Fruit fly (Drosophila melanogaster) whole organism, prepupa: ENCODE results near the gene CG14610.

Source experiments
- CG10669 ChIP-seq: fragments of 200-800 bp; sonication (Bioruptor generic); optimal IDR thresholded peaks from 3 replicates; lab custom pipeline; 2018; ENCODE audit warnings: missing biosample characterization, mild to moderate bottlenecking, missing genetic modification characterization, moderate library complexity
- CG11762 ChIP-seq: fragments of 200-800 bp; sonication (Bioruptor generic); optimal IDR thresholded peaks from 3 replicates; lab custom pipeline; 2016; ENCODE audit warnings: missing biosample characterization, missing genetic modification characterization; ENCODE audit not compliant: insufficient read depth
- CG11902 ChIP-seq: fragments of 200-800 bp; sonication (Bioruptor generic); optimal IDR thresholded peaks from 3 replicates; lab custom pipeline; 2016; ENCODE audit warnings: missing biosample characterization, missing genetic modification characterization
- CG15336 ChIP-seq: fragments of 200-800 bp; sonication (Bioruptor generic); IDR thresholded peaks from 2 replicates; pipeline ENCODE4 v1.3.6; 2022; ENCODE audit warnings: missing biosample characterization, missing genetic modification characterization
- CG1621 ChIP-seq: fragments of 200-800 bp; sonication (Bioruptor generic); optimal IDR thresholded peaks from 3 replicates; lab custom pipeline; 2018; ENCODE audit warnings: missing biosample characterization, mild to moderate bottlenecking, missing genetic modification characterization
- CG3032 ChIP-seq: fragments of 200-800 bp; optimal IDR thresholded peaks from 2 replicates; lab custom pipeline; 2019; ENCODE audit warnings: missing biosample characterization, mild to moderate bottlenecking, missing genetic modification characterization, moderate library complexity
- CG31627 ChIP-seq: fragments of 200-800 bp; sonication (Bioruptor generic); optimal IDR thresholded peaks from 3 replicates; lab custom pipeline; 2016; ENCODE audit warnings: missing biosample characterization, missing genetic modification characterization
- CG34406 ChIP-seq: fragments of 200-800 bp; sonication (Bioruptor generic); optimal IDR thresholded peaks from 3 replicates; lab custom pipeline; 2016; ENCODE audit warnings: missing biosample characterization, missing genetic modification characterization
- CG3919 ChIP-seq: fragments of 200-800 bp; sonication (Bioruptor generic); optimal IDR thresholded peaks from 3 replicates; lab custom pipeline; 2016; ENCODE audit warnings: missing biosample characterization, missing genetic modification characterization
- CG4318 ChIP-seq: fragments of 200-800 bp; sonication (Bioruptor generic); optimal IDR thresholded peaks from 3 replicates; lab custom pipeline; 2017; ENCODE audit warnings: missing biosample characterization, mild to moderate bottlenecking, missing genetic modification characterization
- CG6276 ChIP-seq: fragments of 200-800 bp; sonication (Bioruptor generic); optimal IDR thresholded peaks from 2 replicates; lab custom pipeline; 2017; ENCODE audit warnings: missing biosample characterization, mild to moderate bottlenecking, missing genetic modification characterization
- CG6792 ChIP-seq: fragments of 200-800 bp; sonication (Bioruptor generic); optimal IDR thresholded peaks from 3 replicates; lab custom pipeline; 2016; ENCODE audit warnings: missing biosample characterization, missing genetic modification characterization
- CG6854 ChIP-seq: fragments of 200-800 bp; sonication (Bioruptor generic); optimal IDR thresholded peaks from 2 replicates; lab custom pipeline; 2017; ENCODE audit warnings: missing biosample characterization, mild to moderate bottlenecking, missing genetic modification characterization
- CG9139 ChIP-seq: fragments of 200-800 bp; sonication (Bioruptor generic); optimal IDR thresholded peaks from 3 replicates; lab custom pipeline; 2017; ENCODE audit warnings: missing biosample characterization, mild to moderate bottlenecking, missing genetic modification characterization
- Eip75B ChIP-seq: fragments of 200-800 bp; sonication (Bioruptor generic); optimal IDR thresholded peaks from 3 replicates; lab custom pipeline; 2016; ENCODE audit warnings: missing biosample characterization, missing genetic modification characterization
- Eip78C ChIP-seq: fragments of 200-800 bp; sonication (Bioruptor generic); peaks from one replicate; lab custom pipeline; 2016; ENCODE audit warnings: missing biosample characterization, missing genetic modification characterization
- Eip93F ChIP-seq: fragments of 200-800 bp; sonication (Bioruptor generic); optimal IDR thresholded peaks from 2 replicates; lab custom pipeline; 2016; ENCODE audit warnings: missing biosample characterization, mild to moderate bottlenecking, missing genetic modification characterization
- Ets21C ChIP-seq: fragments of 200-800 bp; sonication (Bioruptor generic); optimal IDR thresholded peaks from 3 replicates; lab custom pipeline; 2016; ENCODE audit warnings: missing biosample characterization, missing genetic modification characterization
- Ets96B ChIP-seq: fragments of 200-800 bp; optimal IDR thresholded peaks from 2 replicates; lab custom pipeline; 2019; ENCODE audit warnings: missing biosample characterization, mild to moderate bottlenecking, missing genetic modification characterization, moderate library complexity
- Gug ChIP-seq: fragments of 200-800 bp; sonication (Bioruptor generic); IDR thresholded peaks from 2 replicates; pipeline ENCODE4 v1.3.6; 2022; ENCODE audit warnings: missing biosample characterization, missing genetic modification characterization
- Hr38 ChIP-seq: sonication (Bioruptor generic); optimal IDR thresholded peaks from 2 replicates; lab custom pipeline; 2016; ENCODE audit warnings: missing biosample characterization, missing genetic modification characterization
- Hr39 ChIP-seq: fragments of 200-800 bp; sonication (Bioruptor generic); optimal IDR thresholded peaks from 2 replicates; lab custom pipeline; 2016; ENCODE audit warnings: missing biosample characterization, missing genetic modification characterization
- Hr4 ChIP-seq: fragments of 200-800 bp; sonication (Bioruptor generic); optimal IDR thresholded peaks from 3 replicates; lab custom pipeline; 2016; ENCODE audit warnings: missing biosample characterization, missing genetic modification characterization
- Lpt ChIP-seq: fragments of 200-800 bp; sonication (Bioruptor generic); optimal IDR thresholded peaks from 3 replicates; lab custom pipeline; 2016; ENCODE audit warnings: missing biosample characterization, missing genetic modification characterization
- Sox102F ChIP-seq: fragments of 200-800 bp; sonication (Bioruptor generic); optimal IDR thresholded peaks from 2 replicates; lab custom pipeline; 2016; ENCODE audit warnings: missing biosample characterization, mild to moderate bottlenecking, missing genetic modification characterization
- Sox14 ChIP-seq: fragments of 200-800 bp; sonication (Bioruptor generic); optimal IDR thresholded peaks from 3 replicates; lab custom pipeline; 2016; ENCODE audit warnings: missing biosample characterization, missing genetic modification characterization
- achi ChIP-seq: fragments of 200-800 bp; sonication (Bioruptor generic); optimal IDR thresholded peaks from 3 replicates; lab custom pipeline; 2016; ENCODE audit warnings: missing biosample characterization, missing genetic modification characterization
- cyc ChIP-seq: fragments of 200-800 bp; sonication (Bioruptor generic); optimal IDR thresholded peaks from 3 replicates; lab custom pipeline; 2016; ENCODE audit warnings: missing biosample characterization, missing genetic modification characterization
- dac ChIP-seq: fragments of 200-800 bp; sonication (Bioruptor generic); optimal IDR thresholded peaks from 2 replicates; lab custom pipeline; 2017; ENCODE audit warnings: missing biosample characterization, mild to moderate bottlenecking, missing genetic modification characterization
- dsx ChIP-seq: fragments of 200-800 bp; optimal IDR thresholded peaks from 3 replicates; lab custom pipeline; 2019; ENCODE audit warnings: missing biosample characterization, mild to moderate bottlenecking, missing genetic modification characterization, moderate library complexity; ENCODE audit not compliant: poor library complexity, severe bottlenecking
- eg ChIP-seq: fragments of 200-800 bp; sonication (Bioruptor generic); IDR thresholded peaks from 3 replicates; pipeline ENCODE4 v1.3.6; 2022; ENCODE audit warnings: missing biosample characterization, missing genetic modification characterization
- fkh ChIP-seq: fragments of 200-800 bp; sonication (Bioruptor generic); optimal IDR thresholded peaks from 3 replicates; lab custom pipeline; 2017; ENCODE audit warnings: missing biosample characterization, mild to moderate bottlenecking, missing genetic modification characterization, moderate library complexity
- lz ChIP-seq: fragments of 200-800 bp; sonication (Bioruptor generic); optimal IDR thresholded peaks from 3 replicates; lab custom pipeline; 2016; ENCODE audit warnings: missing biosample characterization, missing genetic modification characterization
- net ChIP-seq: fragments of 200-800 bp; sonication (Bioruptor generic); optimal IDR thresholded peaks from 3 replicates; lab custom pipeline; 2016; ENCODE audit warnings: missing biosample characterization, missing genetic modification characterization
- pdm3 ChIP-seq: fragments of 200-800 bp; sonication (Bioruptor generic); optimal IDR thresholded peaks from 3 replicates; lab custom pipeline; 2016; ENCODE audit warnings: missing biosample characterization, missing genetic modification characterization
- salr ChIP-seq, 2 experiments: fragments of 200-800 bp; sonication (Bioruptor generic); optimal IDR thresholded peaks; 3 replicates each; lab custom pipeline; 2016 to 2018; ENCODE audit warnings: missing biosample characterization in 2 of 2, missing genetic modification characterization in 2 of 2, mild to moderate bottlenecking in 1 of 2
- spab ChIP-seq: fragments of 200-800 bp; sonication (Bioruptor generic); optimal IDR thresholded peaks from 2 replicates; lab custom pipeline; 2017; ENCODE audit warnings: missing biosample characterization, mild to moderate bottlenecking, missing genetic modification characterization, missing genetic modification reagents
- ss ChIP-seq, 2 experiments: fragments of 200-800 bp; sonication (Bioruptor generic); optimal IDR thresholded peaks; 2 replicates in 1 of 2; 3 replicates in 1 of 2; lab custom pipeline; 2017 to 2018; ENCODE audit warnings: mild to moderate bottlenecking in 2 of 2, missing biosample characterization in 2 of 2, missing genetic modification characterization in 2 of 2, moderate library complexity in 1 of 2
- vri ChIP-seq: fragments of 200-800 bp; sonication (Bioruptor generic); optimal IDR thresholded peaks from 3 replicates; lab custom pipeline; 2016; ENCODE audit warnings: missing biosample characterization, mild to moderate bottlenecking, missing genetic modification characterization

CG14610 gene

dm6 chr3R:7124109-7124639, 19.9 kb downstream of the CG14610 start, which contains the start of the genes Alh and CG10098 (continued):
- TF ChIP-seq cyc (GFP tag; lab: Kevin White, UChicago) (peak; percentile 91), CG15336 (GFP tag; lab: Robert Waterston, UW) (peak; percentile 23; the same call in 1 of the 2 replicates), CG11902 (peak; percentile 85), Gug (GFP tag; lab: Robert Waterston, UW) (peak; percentile 55), CG4318 (GFP tag; lab: Kevin White, UChicago) (peak; percentile 72), Eip75B (GFP tag; lab: Kevin White, UChicago) (peak; percentile 76), Eip93F (GFP tag; lab: Kevin White, UChicago) (peak; percentile 69), net (GFP tag; lab: Kevin White, UChicago) (peak; percentile 62), fkh (GFP tag; lab: Kevin White, UChicago) (peak; percentile 93), ss (GFP tag; optimal IDR thresholded peaks at IDR 0.05; lab: Kevin White, UChicago) (peak in 1 of 2 experiments; percentile 48), achi (peak; percentile 82), pdm3 (GFP tag; lab: Kevin White, UChicago) (peak; percentile 91), Hr39 (peak; percentile 93), Hr38 (GFP tag; lab: Kevin White, UChicago) (peak; percentile 41)

- TF ChIP-seq Hr4 (GFP tag; lab: Kevin White, UChicago) (no peak), Gug (GFP tag; lab: Robert Waterston, UW) (no peak), fkh (GFP tag; lab: Kevin White, UChicago) (peak; percentile 84), CG11762 (GFP tag; lab: Kevin White, UChicago) (no peak), CG3919 (GFP tag; lab: Kevin White, UChicago) (no peak), dsx (peak; percentile 4), spab (no peak), CG34406 (no peak), CG6792 (no peak), Sox102F (no peak), Lpt (GFP tag; lab: Kevin White, UChicago) (no peak), Eip78C (GFP tag; lab: Kevin White, UChicago) (no peak), CG9139 (GFP tag; lab: Kevin White, UChicago) (no peak), eg (0 out of 3 replicates have a peak, but pooled peaks have one; percentile 27)
Observed at dm6 chr3R:7123699-7124098, 20.4 kb downstream of the CG14610 start.

dm6 chr3R:7123073-7123572, 21.0 kb downstream of the CG14610 start:
- TF ChIP-seq Hr38 (GFP tag; lab: Kevin White, UChicago) = no peak
- peak; percentile 13 for TF ChIP-seq CG6276 (GFP tag; lab: Kevin White, UChicago)
- no peak for TF ChIP-seq fkh (GFP tag; lab: Kevin White, UChicago)
- no peak for TF ChIP-seq CG9139 (GFP tag; lab: Kevin White, UChicago)
- peak; percentile 12 for TF ChIP-seq Eip78C (GFP tag; lab: Kevin White, UChicago)
- no peak for TF ChIP-seq Sox102F
- TF ChIP-seq CG1621 (tag; lab: Kevin White, UChicago) = no peak

- TF ChIP-seq CG6792 = no peak
- TF ChIP-seq vri (GFP tag; lab: Kevin White, UChicago) = no peak
- no peak for TF ChIP-seq CG3032
- peak; percentile 3 for TF ChIP-seq Sox102F
- no peak for TF ChIP-seq Ets21C
- no peak for TF ChIP-seq CG9139 (GFP tag; lab: Kevin White, UChicago)
- TF ChIP-seq achi = no peak
- no peak for TF ChIP-seq lz (GFP tag; lab: Kevin White, UChicago)
- TF ChIP-seq CG11762 (GFP tag; lab: Kevin White, UChicago) = no peak
- no peak for TF ChIP-seq Lpt (GFP tag; lab: Kevin White, UChicago)
- no peak for TF ChIP-seq Hr39
- no peak for TF ChIP-seq Hr38 (GFP tag; lab: Kevin White, UChicago)
- TF ChIP-seq fkh (GFP tag; lab: Kevin White, UChicago) = peak; percentile 64
- TF ChIP-seq CG6854 (GFP tag; lab: Kevin White, UChicago) = peak; percentile 81
- TF ChIP-seq ss (GFP tag; optimal IDR thresholded peaks at IDR 0.05; lab: Kevin White, UChicago) = no peak
- TF ChIP-seq CG10669 (GFP tag; lab: Kevin White, UChicago) = no peak
- TF ChIP-seq salr (GFP tag; optimal IDR thresholded peaks at IDR 0.05; lab: Kevin White, UChicago) = no peak
- TF ChIP-seq dac = no peak
- TF ChIP-seq spab = no peak
- TF ChIP-seq CG31627 (GFP tag; lab: Kevin White, UChicago) = no peak
- TF ChIP-seq Ets96B (tag; lab: Kevin White, UChicago) = no peak
- no peak for TF ChIP-seq pdm3 (GFP tag; lab: Kevin White, UChicago)
- peak; percentile 67 for TF ChIP-seq Eip75B (GFP tag; lab: Kevin White, UChicago)
- no peak for TF ChIP-seq net (GFP tag; lab: Kevin White, UChicago)
- TF ChIP-seq CG1621 (tag; lab: Kevin White, UChicago) = no peak
- TF ChIP-seq cyc (GFP tag; lab: Kevin White, UChicago) = no peak
- no peak for TF ChIP-seq Sox14 (GFP tag; lab: Kevin White, UChicago)
Observed at dm6 chr3R:7122172-7123072, 21.7 kb downstream of the CG14610 start.
